Fruit fly (Drosophila melanogaster): ENCODE data around the gene myd.

myd gene

DNA sequence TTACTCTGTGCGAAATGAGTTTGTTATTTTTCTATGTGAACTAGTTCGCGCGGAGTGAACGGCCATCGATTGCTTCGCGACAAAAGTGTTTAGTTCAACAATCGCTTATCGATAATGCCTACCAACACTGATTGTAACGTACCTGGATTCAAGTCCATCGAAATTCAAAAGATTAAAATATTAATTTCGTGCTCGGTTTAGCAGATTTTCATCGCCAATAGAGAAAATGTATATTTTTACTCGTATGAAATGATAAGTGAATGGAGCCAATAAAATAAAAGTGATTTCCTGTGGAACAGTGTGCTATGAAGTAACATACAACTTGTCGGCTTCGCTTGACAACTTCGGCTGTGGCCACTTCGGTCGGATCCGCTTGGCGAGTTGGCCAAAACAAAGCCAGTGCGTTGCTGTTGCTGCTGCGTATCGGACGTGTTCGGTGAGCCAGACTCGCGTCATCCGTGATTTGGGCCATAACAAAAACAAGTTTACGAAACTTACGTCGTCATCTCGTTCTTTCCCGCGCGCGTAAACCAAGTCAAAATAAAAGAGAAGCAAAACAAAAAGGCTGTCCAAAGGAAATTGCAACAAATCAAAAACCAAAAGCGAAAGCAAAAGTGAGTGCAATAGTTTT, at the start of gene myd, which contains the start of gene CG5555:
myd (plus strand) TSS at position 397 of the 631 bp plus-strand sequence.
CG5555 (minus strand) TSS at position 276 of the 631 bp plus-strand sequence.
- no peak for TF ChIP-seq CG34367 (tag; optimal IDR thresholded peaks at IDR 0.05)
- TF ChIP-seq CG9948 (tag; optimal IDR thresholded peaks at IDR 0.05): peak; percentile 7
- TF ChIP-seq Pif1B (GFP tag; optimal IDR thresholded peaks at IDR 0.05): peak; percentile 67
- TF ChIP-seq CG32121 (GFP tag; IDR thresholded peaks at IDR 0.05): peak; percentile 64; the same call in 1 of the 2 replicates
- peak; percentile 78 for TF ChIP-seq CG4496 (GFP tag; IDR thresholded peaks at IDR 0.05)
- TF ChIP-seq CG15710 (tag; optimal IDR thresholded peaks at IDR 0.05): peak; percentile 49
- TF ChIP-seq rn (GFP tag; IDR thresholded peaks at IDR 0.05): no peak
- peak; percentile 56; the same call in 1 of the 2 replicates for TF ChIP-seq CG12605 (GFP tag; IDR thresholded peaks at IDR 0.05)
- TF ChIP-seq EcR (GFP tag; optimal IDR thresholded peaks at IDR 0.05): peak; percentile 51
- TF ChIP-seq fd96Ca (GFP tag; IDR thresholded peaks at IDR 0.05): peak; percentile 59; the same call in 1 of the 3 replicates
- peak; percentile 74 for TF ChIP-seq Ets98B (GFP tag; IDR thresholded peaks at IDR 0.05)
- TF ChIP-seq gl (tag; optimal IDR thresholded peaks at IDR 0.05): no peak
- TF ChIP-seq Snoo (tag; optimal IDR thresholded peaks at IDR 0.05): peak; percentile 58
- no peak for TF ChIP-seq CG14655 (GFP tag; optimal IDR thresholded peaks at IDR 0.05)
- TF ChIP-seq Pif1A (GFP tag; optimal IDR thresholded peaks at IDR 0.05): peak; percentile 67
- TF ChIP-seq CG17806 (tag; optimal IDR thresholded peaks at IDR 0.05): no peak

DNA sequence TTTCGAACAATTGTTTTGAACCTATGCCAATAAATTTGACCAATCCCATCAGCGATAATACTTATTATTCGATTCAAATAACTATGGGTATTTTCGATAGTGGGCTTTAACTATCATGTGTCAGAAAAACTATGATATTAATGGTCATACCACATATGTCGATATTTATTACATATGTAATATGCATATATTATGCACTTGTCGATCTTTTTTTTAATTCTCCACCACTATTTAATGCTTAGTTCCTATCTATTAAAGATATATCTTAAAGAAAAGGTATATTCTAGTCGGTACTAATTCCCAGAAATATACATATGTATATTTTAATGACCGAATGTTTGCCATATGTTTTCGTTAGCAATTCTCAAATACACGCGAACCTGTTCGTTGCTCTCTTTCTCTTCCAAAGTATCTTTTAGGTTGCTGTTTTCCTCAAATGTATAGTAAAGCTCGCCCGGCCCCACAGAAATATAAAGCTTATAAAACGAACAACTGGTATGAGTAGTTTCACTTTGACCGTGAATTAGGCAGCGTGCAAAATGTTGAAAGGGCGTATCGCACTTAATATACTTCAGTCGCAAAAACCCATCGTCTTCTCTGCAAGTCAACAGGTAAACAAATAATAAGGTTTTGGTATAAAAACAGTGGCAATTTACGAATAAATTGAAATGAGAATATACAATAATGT, 48.2 kb upstream of the myd start, which contains the start of gene Cyp12a5:
Cyp12a5 (plus strand) TSS at position 503 of the 688 bp plus-strand sequence.
- no peak for TF ChIP-seq CG14655 (GFP tag; optimal IDR thresholded peaks at IDR 0.05)
- no peak for TF ChIP-seq CG4496 (GFP tag; IDR thresholded peaks at IDR 0.05)

- TF ChIP-seq gl (tag; optimal IDR thresholded peaks at IDR 0.05): no peak
- TF ChIP-seq CG13204 (GFP tag; optimal IDR thresholded peaks at IDR 0.05): no peak
- no peak for TF ChIP-seq CG8159 (tag; optimal IDR thresholded peaks at IDR 0.05)
- TF ChIP-seq CG17806 (tag; optimal IDR thresholded peaks at IDR 0.05): no peak
- TF ChIP-seq CG32121 (GFP tag; IDR thresholded peaks at IDR 0.05): no peak
- TF ChIP-seq Snoo (tag; optimal IDR thresholded peaks at IDR 0.05): no peak
- no peak for TF ChIP-seq CG10348 (GFP tag; IDR thresholded peaks at IDR 0.05)
- no peak for TF ChIP-seq Pif1A (GFP tag; optimal IDR thresholded peaks at IDR 0.05)
- no peak for TF ChIP-seq CG34367 (tag; optimal IDR thresholded peaks at IDR 0.05)
Measured at dm6 chr3R:19134957-19135356, 45.5 kb upstream of the myd start, which contains the start of gene Cyp12a4. Cyp12a4 (plus strand) TSS chr3R:19135158.

DNA sequence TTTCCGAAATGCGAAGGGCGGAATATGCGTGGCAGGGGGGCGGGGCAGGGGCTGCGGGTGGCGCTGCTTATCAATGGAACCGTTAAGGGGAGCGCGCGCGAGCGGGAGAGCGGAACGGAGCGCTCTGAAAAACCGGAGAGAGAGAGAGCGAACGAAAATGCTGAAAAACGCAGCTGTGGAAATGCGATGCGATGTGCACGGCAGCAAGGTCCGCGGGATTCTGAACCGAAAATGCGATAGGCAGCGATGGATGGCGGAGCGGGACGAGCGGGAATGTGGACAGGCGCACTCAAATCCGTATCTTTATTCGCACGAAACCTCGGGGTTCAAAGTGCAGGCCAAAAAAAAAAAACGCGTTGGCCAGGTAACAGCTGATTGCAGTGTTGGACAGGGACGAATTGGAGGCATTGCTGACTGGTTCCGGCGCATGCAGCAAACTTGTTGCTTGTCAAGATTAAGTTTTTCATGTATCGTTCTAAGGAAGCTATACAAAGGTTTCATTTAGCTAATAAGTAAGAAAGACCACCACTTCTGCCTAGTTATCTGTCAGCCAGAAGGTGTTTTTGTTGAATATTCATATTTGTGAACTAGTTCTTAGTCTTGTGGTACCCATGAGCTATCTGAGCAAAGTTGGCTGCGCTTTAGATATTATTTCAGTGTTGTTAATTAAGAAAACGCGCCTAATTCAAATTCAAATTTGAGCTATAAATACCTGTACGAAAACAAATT, 32.8 kb upstream of the myd start, which contains the start of gene Ppcs:
Ppcs (minus strand) TSS at position 400 of the 729 bp plus-strand sequence.
- TF ChIP-seq CG8301 (tag; optimal IDR thresholded peaks at IDR 0.05) (peak; percentile 76), Pif1B (GFP tag; optimal IDR thresholded peaks at IDR 0.05) (peak; percentile 84), fd96Ca (GFP tag; IDR thresholded peaks at IDR 0.05) (peak; percentile 74), gl (tag; optimal IDR thresholded peaks at IDR 0.05) (peak; percentile 94), EcR (GFP tag; optimal IDR thresholded peaks at IDR 0.05) (peak; percentile 27), Snoo (tag; optimal IDR thresholded peaks at IDR 0.05) (peak; percentile 77), CG17806 (tag; optimal IDR thresholded peaks at IDR 0.05) (peak; percentile 40), D1 (tag; optimal IDR thresholded peaks at IDR 0.05) (no peak), Ets98B (GFP tag; IDR thresholded peaks at IDR 0.05) (peak; percentile 81; the same call in 1 of the 2 replicates), CG14655 (GFP tag; optimal IDR thresholded peaks at IDR 0.05) (peak; percentile 82), CG10348 (GFP tag; IDR thresholded peaks at IDR 0.05) (0 out of 2 replicates have a peak, but pooled peaks have one; percentile 7), CG34367 (tag; optimal IDR thresholded peaks at IDR 0.05) (peak; percentile 40), CG15710 (tag; optimal IDR thresholded peaks at IDR 0.05) (peak; percentile 48), CG12605 (GFP tag; IDR thresholded peaks at IDR 0.05) (peak; percentile 89), CG4496 (GFP tag; IDR thresholded peaks at IDR 0.05) (peak; percentile 90), Pif1A (GFP tag; optimal IDR thresholded peaks at IDR 0.05) (peak; percentile 87), CG32121 (GFP tag; IDR thresholded peaks at IDR 0.05) (peak; percentile 82), CG9948 (tag; optimal IDR thresholded peaks at IDR 0.05) (peak; percentile 37), rn (GFP tag; IDR thresholded peaks at IDR 0.05) (no peak), CG8159 (tag; optimal IDR thresholded peaks at IDR 0.05) (peak; percentile 63), CG13204 (GFP tag; optimal IDR thresholded peaks at IDR 0.05) (peak; percentile 92)

- TF ChIP-seq Ets98B (GFP tag; IDR thresholded peaks at IDR 0.05): no peak
- TF ChIP-seq CG8159 (tag; optimal IDR thresholded peaks at IDR 0.05): no peak
- TF ChIP-seq D1 (tag; optimal IDR thresholded peaks at IDR 0.05): no peak
- no peak for TF ChIP-seq CG14655 (GFP tag; optimal IDR thresholded peaks at IDR 0.05)
- no peak for TF ChIP-seq CG15710 (tag; optimal IDR thresholded peaks at IDR 0.05)
- TF ChIP-seq gl (tag; optimal IDR thresholded peaks at IDR 0.05): no peak
Measured at dm6 chr3R:19150856-19151651, 29.4 kb upstream of the myd start.

Data from whole organism, pupa.